Worm (Caenorhabditis elegans): ENCODE results near the gene ZK1290.11.

Gene ZK1290.11

ce11 chrII:7561494-7561893, at the start of gene ZK1290.11, which contains the start of gene ZK1290.1:
ZK1290.11 (minus strand) TSS chrII:7561594.
ZK1290.1 (plus strand) TSS chrII:7561764.
- TF ChIP-seq ces-1 (GFP tag; optimal IDR thresholded peaks at IDR 0.05) (no peak), blmp-1 (tag; optimal IDR thresholded peaks at IDR 0.05) (no peak), mls-2 (tag; optimal IDR thresholded peaks at IDR 0.05) (no peak), nhr-2 (tag; optimal IDR thresholded peaks at IDR 0.05) (no peak), zip-8 (tag; optimal IDR thresholded peaks at IDR 0.05) (no peak), flh-1 (GFP tag; optimal IDR thresholded peaks at IDR 0.05) (no peak), ztf-11 (tag; optimal IDR thresholded peaks at IDR 0.05) (no peak), lin-32 (GFP tag; optimal IDR thresholded peaks at IDR 0.05) (no peak), mab-5 (tag; optimal IDR thresholded peaks at IDR 0.05) (no peak), nhr-237 (tag; optimal IDR thresholded peaks at IDR 0.05) (no peak), bed-3 (GFP tag; optimal IDR thresholded peaks at IDR 0.05) (no peak), elt-1 (tag; optimal IDR thresholded peaks at IDR 0.05; ENCODE audit: borderline replicate concordance, insufficient read depth) (no peak), lin-13 (tag; optimal IDR thresholded peaks at IDR 0.05) (no peak), snpc-4 (tag; optimal IDR thresholded peaks at IDR 0.05) (no peak), nhr-28 (tag; optimal IDR thresholded peaks at IDR 0.05) (no peak), sem-2 (GFP tag; optimal IDR thresholded peaks at IDR 0.05) (no peak), ceh-39 (tag; optimal IDR thresholded peaks at IDR 0.05) (no peak)

DNA sequence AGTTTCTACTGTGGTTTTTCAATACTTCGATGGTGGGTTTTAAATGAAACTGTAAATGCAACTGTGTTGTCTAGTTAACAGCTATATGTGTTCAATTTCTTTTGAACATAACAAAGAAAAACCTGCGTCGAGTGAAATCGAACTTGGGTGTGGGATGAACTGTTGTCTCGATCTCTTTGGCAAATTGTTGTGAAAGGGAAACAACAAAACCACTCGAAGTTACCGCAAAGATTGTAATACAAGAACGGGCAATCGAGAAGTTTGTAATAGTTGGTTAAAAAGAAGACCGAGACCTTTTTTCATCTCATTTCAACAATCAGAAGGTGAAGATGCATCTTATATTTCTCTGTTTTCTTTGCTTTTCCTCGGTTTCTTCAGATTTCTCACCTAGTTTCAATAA, 46.6 kb upstream of the ZK1290.11 start, which contains the start of gene lips-17:
Gene lips-17, plus strand, starts transcription at position 301 of the 400 bp plus-strand sequence.
- no peak for TF ChIP-seq mab-5 (tag; optimal IDR thresholded peaks at IDR 0.05)
- no peak for TF ChIP-seq drap-1 (GFP tag; optimal IDR thresholded peaks at IDR 0.05)
- TF ChIP-seq ceh-39 (tag; optimal IDR thresholded peaks at IDR 0.05): no peak
- no peak for TF ChIP-seq nhr-237 (tag; optimal IDR thresholded peaks at IDR 0.05)
- TF ChIP-seq pha-4 (tag; optimal IDR thresholded peaks at IDR 0.05): no peak
- no peak for TF ChIP-seq tbx-8 (GFP tag; optimal IDR thresholded peaks at IDR 0.05)
- TF ChIP-seq mep-1 (tag; optimal IDR thresholded peaks at IDR 0.05): no peak
- TF ChIP-seq nhr-12 (tag; optimal IDR thresholded peaks at IDR 0.05): no peak
- TF ChIP-seq ham-2 (GFP tag; optimal IDR thresholded peaks at IDR 0.05): no peak
- no peak for TF ChIP-seq blmp-1 (tag; optimal IDR thresholded peaks at IDR 0.05)
- TF ChIP-seq mls-2 (tag; optimal IDR thresholded peaks at IDR 0.05): no peak
- TF ChIP-seq nhr-28 (tag; optimal IDR thresholded peaks at IDR 0.05): no peak
- TF ChIP-seq zip-8 (tag; optimal IDR thresholded peaks at IDR 0.05): no peak
- no peak for TF ChIP-seq lin-32 (GFP tag; optimal IDR thresholded peaks at IDR 0.05)

ce11 chrII:7605306-7605705, 43.9 kb upstream of the ZK1290.11 start, which contains the start of gene osm-8:
osm-8 (minus strand) TSS chrII:7605406.
- TF ChIP-seq unc-39 (tag; optimal IDR thresholded peaks at IDR 0.05) (no peak), bed-3 (GFP tag; optimal IDR thresholded peaks at IDR 0.05) (no peak), mls-2 (tag; optimal IDR thresholded peaks at IDR 0.05) (no peak), mep-1 (tag; optimal IDR thresholded peaks at IDR 0.05) (no peak), lsy-2 (tag; optimal IDR thresholded peaks at IDR 0.05) (no peak), M03D4.4 (tag; optimal IDR thresholded peaks at IDR 0.05) (no peak), ceh-83 (GFP tag; optimal IDR thresholded peaks at IDR 0.05) (no peak), sptf-1 (tag; optimal IDR thresholded peaks at IDR 0.05) (no peak), elt-3 (tag; optimal IDR thresholded peaks at IDR 0.05) (no peak), zip-8 (tag; optimal IDR thresholded peaks at IDR 0.05) (no peak), lin-32 (GFP tag; optimal IDR thresholded peaks at IDR 0.05) (no peak), hlh-1 (tag; optimal IDR thresholded peaks at IDR 0.05) (no peak)

DNA sequence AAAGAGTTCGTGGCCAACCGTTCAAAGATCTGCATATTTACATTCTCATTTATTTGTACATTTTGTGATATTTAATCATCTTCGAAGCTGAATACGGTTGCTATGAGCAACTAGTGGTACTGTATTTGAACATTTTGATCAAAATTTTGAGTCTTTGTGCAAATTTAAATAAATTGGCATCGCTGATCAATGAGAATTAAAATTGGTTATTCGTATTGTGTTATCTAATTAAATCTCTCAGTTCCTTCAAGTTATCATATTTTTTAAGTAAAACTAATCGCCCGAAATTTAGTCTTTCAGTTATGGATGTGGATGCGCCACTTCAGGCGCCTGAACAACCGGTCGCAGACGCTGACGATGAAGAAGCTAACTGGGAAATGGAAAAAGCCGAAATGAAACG, 38.0 kb upstream of the ZK1290.11 start, which contains the start of gene npp-21:
Gene npp-21, plus strand, starts transcription at position 301 of the 400 bp plus-strand sequence.
- TF ChIP-seq snpc-4 (tag; optimal IDR thresholded peaks at IDR 0.05): no peak
- TF ChIP-seq zip-8 (tag; optimal IDR thresholded peaks at IDR 0.05): no peak
- no peak for TF ChIP-seq sem-2 (GFP tag; optimal IDR thresholded peaks at IDR 0.05)
- TF ChIP-seq nhr-2 (tag; optimal IDR thresholded peaks at IDR 0.05): no peak
- TF ChIP-seq nhr-12 (tag; optimal IDR thresholded peaks at IDR 0.05): no peak
- no peak for TF ChIP-seq mab-5 (tag; optimal IDR thresholded peaks at IDR 0.05)
- no peak for TF ChIP-seq unc-120 (tag; optimal IDR thresholded peaks at IDR 0.05; ENCODE audit: poor library complexity, severe bottlenecking)
- no peak for TF ChIP-seq M03D4.4 (tag; optimal IDR thresholded peaks at IDR 0.05)
- TF ChIP-seq ceh-83 (GFP tag; optimal IDR thresholded peaks at IDR 0.05): no peak
- TF ChIP-seq ztf-11 (tag; optimal IDR thresholded peaks at IDR 0.05): no peak
- TF ChIP-seq ham-2 (GFP tag; optimal IDR thresholded peaks at IDR 0.05): no peak
- no peak for TF ChIP-seq bed-3 (GFP tag; optimal IDR thresholded peaks at IDR 0.05)
- TF ChIP-seq lsy-2 (tag; optimal IDR thresholded peaks at IDR 0.05): no peak
